Fruit fly (Drosophila melanogaster): Measurements from ENCODE around the gene CG33340.

DNA sequence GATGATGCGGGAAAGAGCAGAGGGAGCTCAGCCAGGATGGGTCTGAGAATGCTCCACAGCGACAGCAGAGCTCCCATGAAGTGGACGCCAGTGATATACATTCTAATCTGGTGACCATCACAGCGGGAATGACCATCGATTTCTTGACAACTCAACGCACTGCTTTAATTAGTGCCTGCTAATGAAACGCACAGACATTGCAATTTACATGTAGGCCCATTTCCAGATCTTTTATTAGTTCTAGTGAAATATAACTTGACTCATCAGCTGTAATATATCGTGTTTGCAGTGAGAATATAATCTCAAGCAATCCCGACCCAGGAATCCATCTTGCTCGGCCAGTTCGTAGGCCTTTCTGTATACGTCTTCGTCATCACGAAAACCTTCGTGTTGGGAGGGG is 4.2 kb downstream of the CG33340 start, which contains the start of gene CG42811:
- TF ChIP-seq btn (GFP tag; optimal IDR thresholded peaks at IDR 0.05) (no peak), CG3163 (GFP tag; optimal IDR thresholded peaks at IDR 0.05) (no peak), slp2 (GFP tag; optimal IDR thresholded peaks at IDR 0.05) (no peak), chn (GFP tag; optimal IDR thresholded peaks at IDR 0.05) (no peak), ssp (GFP tag; IDR thresholded peaks at IDR 0.05) (no peak), cato (GFP tag; optimal IDR thresholded peaks at IDR 0.05; ENCODE audit: borderline replicate concordance) (no peak), CG8281 (tag; optimal IDR thresholded peaks at IDR 0.05) (no peak), disco-r (GFP tag; optimal IDR thresholded peaks at IDR 0.05) (no peak), NC2β (GFP tag; optimal IDR thresholded peaks at IDR 0.05) (no peak), CG12391 (tag; optimal IDR thresholded peaks at IDR 0.05) (no peak), nerfin-2 (GFP tag; IDR thresholded peaks at IDR 0.05; ENCODE audit: partially characterized antibody) (no peak), CG14965 (GFP tag; optimal IDR thresholded peaks at IDR 0.05; ENCODE audit: borderline replicate concordance) (no peak), CG17385 (GFP tag; optimal IDR thresholded peaks at IDR 0.05) (no peak), ken (GFP tag; IDR thresholded peaks at IDR 0.05) (no peak)
